Worm (Caenorhabditis elegans) whole organism, L3 larva: ENCODE data around the gene fbxa-208.
A peak's percentile ranks its signal among the peaks of the same experiment; 100 is the strongest.
"Not testable (repeated sequence)": the region's sequence is repeated elsewhere in the genome, so short reads cannot be mapped to it uniquely, and the experiment has no call there.

Source experiments
- ZK546.5 ChIP-seq: sonication (generic microtip); optimal IDR thresholded peaks from 2 replicates; lab custom pipeline; 2017; ENCODE audit warnings: missing biosample characterization, missing genetic modification characterization
- aly-2 ChIP-seq: fragments of 150-350 bp; optimal IDR thresholded peaks from 2 replicates; lab custom pipeline; 2014; ENCODE audit warnings: missing biosample characterization, missing genetic modification characterization
- ama-1 ChIP-seq: fragments of 150-350 bp; optimal IDR thresholded peaks from 2 replicates; lab custom pipeline; 2018
- ceh-28 ChIP-seq: fragments of 150-350 bp; optimal IDR thresholded peaks from 2 replicates; lab custom pipeline; 2014; ENCODE audit warnings: missing biosample characterization, missing genetic modification reagents, missing genetic modification characterization
- ceh-9 ChIP-seq: sonication (generic microtip); optimal IDR thresholded peaks from 2 replicates; lab custom pipeline; 2018; ENCODE audit warnings: missing biosample characterization, missing genetic modification characterization
- daf-12 ChIP-seq: fragments of 150-350 bp; optimal IDR thresholded peaks from 2 replicates; lab custom pipeline; 2014; ENCODE audit warnings: missing biosample characterization, missing genetic modification reagents, missing genetic modification characterization
- egl-5 ChIP-seq: fragments of 150-350 bp; optimal IDR thresholded peaks from 2 replicates; lab custom pipeline; 2017; ENCODE audit warnings: missing biosample characterization, missing genetic modification reagents, missing genetic modification characterization, inconsistent platforms
- elt-2 ChIP-seq: sonication (generic microtip); optimal IDR thresholded peaks from 2 replicates; lab custom pipeline; 2016; ENCODE audit warnings: missing genetic modification reagents, mild to moderate bottlenecking, missing genetic modification characterization, missing compliant biosample characterization
- elt-3 ChIP-seq, 3 experiments: fragments of 150-350 bp in 1 of 3; sonication (generic microtip) in 2 of 3; optimal IDR thresholded peaks; 2 replicates in 2 of 3; 4 replicates in 1 of 3; lab custom pipeline; 2014 to 2017; ENCODE audit warnings: missing biosample characterization in 3 of 3, missing genetic modification characterization in 3 of 3
- eor-1 ChIP-seq, 2 experiments: fragments of 150-350 bp; optimal IDR thresholded peaks; 2 replicates each; lab custom pipeline; 2014 to 2018; ENCODE audit warnings: missing biosample characterization in 2 of 2, missing genetic modification characterization in 2 of 2
- fkh-10 ChIP-seq: sonication (generic microtip); optimal IDR thresholded peaks from 2 replicates; lab custom pipeline; 2017; ENCODE audit warnings: missing biosample characterization, missing genetic modification reagents, missing genetic modification characterization
- fkh-2 ChIP-seq: fragments of 150-350 bp; optimal IDR thresholded peaks from 2 replicates; lab custom pipeline; 2014; ENCODE audit warnings: missing biosample characterization, missing genetic modification reagents, missing genetic modification characterization
- fos-1 ChIP-seq: fragments of 150-350 bp; optimal IDR thresholded peaks from 2 replicates; lab custom pipeline; 2014; ENCODE audit warnings: missing biosample characterization, missing genetic modification characterization
- hmg-11 ChIP-seq: sonication (generic microtip); optimal IDR thresholded peaks from 2 replicates; lab custom pipeline; 2016; ENCODE audit warnings: missing genetic modification characterization, missing compliant biosample characterization
- jun-1 ChIP-seq: fragments of 150-350 bp; optimal IDR thresholded peaks from 2 replicates; lab custom pipeline; 2014; ENCODE audit warnings: missing biosample characterization, missing genetic modification reagents, missing genetic modification characterization
- lin-15B ChIP-seq: fragments of 150-350 bp; optimal IDR thresholded peaks from 2 replicates; lab custom pipeline; 2014; ENCODE audit warnings: missing biosample characterization, missing genetic modification characterization
- lin-39 ChIP-seq: fragments of 150-350 bp; optimal IDR thresholded peaks from 2 replicates; lab custom pipeline; 2018; ENCODE audit warnings: missing biosample characterization, missing genetic modification reagents, missing genetic modification characterization
- nfya-1 ChIP-seq: sonication (generic microtip); optimal IDR thresholded peaks from 2 replicates; lab custom pipeline; 2017; ENCODE audit warnings: missing genetic modification characterization, mild to moderate bottlenecking, missing compliant biosample characterization, antibody characterized with exemption, moderate library complexity; ENCODE audit not compliant: insufficient read depth
- nhr-12 ChIP-seq: fragments of 150-350 bp; optimal IDR thresholded peaks from 2 replicates; lab custom pipeline; 2014; ENCODE audit warnings: missing biosample characterization, missing genetic modification characterization
- nhr-23 ChIP-seq: fragments of 150-350 bp; optimal IDR thresholded peaks from 2 replicates; lab custom pipeline; 2014; ENCODE audit warnings: missing biosample characterization, missing genetic modification reagents, missing genetic modification characterization
- nhr-237 ChIP-seq: fragments of 150-350 bp; optimal IDR thresholded peaks from 2 replicates; lab custom pipeline; 2014; ENCODE audit warnings: missing biosample characterization, missing genetic modification characterization
- nhr-25 ChIP-seq: sonication (generic microtip); optimal IDR thresholded peaks from 2 replicates; lab custom pipeline; 2017; ENCODE audit warnings: missing biosample characterization, missing genetic modification characterization
- nhr-28 ChIP-seq: fragments of 150-350 bp; optimal IDR thresholded peaks from 2 replicates; lab custom pipeline; 2014; ENCODE audit warnings: missing biosample characterization, missing genetic modification characterization
- nhr-43 ChIP-seq: sonication (generic microtip); optimal IDR thresholded peaks from 2 replicates; lab custom pipeline; 2016; ENCODE audit warnings: mild to moderate bottlenecking, missing genetic modification characterization, missing compliant biosample characterization; ENCODE audit not compliant: poor library complexity, severe bottlenecking
- nhr-77 ChIP-seq: fragments of 150-350 bp; optimal IDR thresholded peaks from 2 replicates; lab custom pipeline; 2014; ENCODE audit warnings: missing biosample characterization, missing genetic modification characterization
- pha-4 ChIP-seq: fragments of 150-350 bp; optimal IDR thresholded peaks from 2 replicates; lab custom pipeline; 2014; ENCODE audit warnings: missing biosample characterization, missing genetic modification reagents, missing genetic modification characterization
- pqm-1 ChIP-seq: fragments of 150-350 bp; optimal IDR thresholded peaks from 2 replicates; lab custom pipeline; 2017; ENCODE audit warnings: missing biosample characterization, missing genetic modification characterization, inconsistent platforms
- unc-39 ChIP-seq: sonication (generic microtip); optimal IDR thresholded peaks from 4 replicates; lab custom pipeline; 2017; ENCODE audit warnings: missing biosample characterization, missing genetic modification characterization
- unc-62 ChIP-seq: fragments of 150-350 bp; sonication (generic microtip); optimal IDR thresholded peaks from 4 replicates; lab custom pipeline; 2014; ENCODE audit warnings: missing biosample characterization, missing genetic modification reagents, missing genetic modification characterization
- zag-1 ChIP-seq: fragments of 150-350 bp; optimal IDR thresholded peaks from 2 replicates; lab custom pipeline; 2014; ENCODE audit warnings: missing biosample characterization, missing genetic modification characterization
- ztf-11 ChIP-seq: fragments of 150-350 bp; optimal IDR thresholded peaks from 2 replicates; lab custom pipeline; 2014; ENCODE audit warnings: missing biosample characterization, missing genetic modification characterization
- ztf-4 ChIP-seq: fragments of 150-350 bp; optimal IDR thresholded peaks from 2 replicates; lab custom pipeline; 2014; ENCODE audit warnings: missing biosample characterization, missing genetic modification characterization

fbxa-208 gene

ce11 chrIII:1256519-1256918, at the start of gene fbxa-208:
TSS of gene fbxa-208 (plus strand) at chrIII:1256819.
- TF ChIP-seq hmg-11; unc-39 (tag; lab: Kevin White, UChicago); unc-62 (GFP tag; lab: Kevin White, UChicago): not testable (repeated sequence)
- TF ChIP-seq, all 47 proteins: peak for 0; not testable (repeated sequence) for 47

- TF ChIP-seq nhr-23 (no peak), ceh-28 (tag; lab: Kevin White, UChicago) (peak; percentile 83)
- TF ChIP-seq, all 47 proteins: peak for 1
These were observed 49.6 kb upstream of the fbxa-208 start for ce11 chrIII:1207027-1207426.

ce11 chrIII:1207852-1208251, 48.8 kb upstream of the fbxa-208 start, which contains the start of gene orc-3:
TSS of gene orc-3 (plus strand) at chrIII:1208133.
- TF ChIP-seq daf-12 (no peak), egl-5 (tag; lab: Kevin White, UChicago) (peak; percentile 61), fkh-2 (tag; lab: Kevin White, UChicago) (no peak), ztf-11 (tag; lab: Kevin White, UChicago) (no peak), nhr-25 (tag; lab: Kevin White, UChicago) (peak; percentile 9), pha-4 (tag; lab: Kevin White, UChicago) (peak; percentile 32), hmg-11 (peak; percentile 24), lin-39 (tag; lab: Kevin White, UChicago) (no peak), nfya-1 (tag; lab: Kevin White, UChicago) (peak; percentile 6), nhr-12 (no peak), lin-15B (peak; percentile 67), fkh-10 (GFP tag; lab: Kevin White, UChicago) (no peak)

ce11 chrIII:1210638-1211037, 46.0 kb upstream of the fbxa-208 start:
- TF ChIP-seq daf-12: no peak
- no peak for TF ChIP-seq ZK546.5 (tag; lab: Kevin White, UChicago)
- TF ChIP-seq hmg-11: no peak
- no peak for TF ChIP-seq ztf-11 (tag; lab: Kevin White, UChicago)
- TF ChIP-seq ztf-4: no peak
- peak; percentile 62 for TF ChIP-seq ceh-28 (tag; lab: Kevin White, UChicago)
- no peak for TF ChIP-seq pha-4 (tag; lab: Kevin White, UChicago)
- no peak for TF ChIP-seq aly-2 (tag; lab: Kevin White, UChicago)

ce11 chrIII:1214121-1214673, 42.4 kb upstream of the fbxa-208 start:
- no peak for TF ChIP-seq ztf-11 (tag; lab: Kevin White, UChicago)
- TF ChIP-seq unc-62 (GFP tag; lab: Kevin White, UChicago): no peak
- no peak for TF ChIP-seq fkh-10 (GFP tag; lab: Kevin White, UChicago)
- TF ChIP-seq nhr-237 (tag; lab: Kevin White, UChicago): no peak
- no peak for TF ChIP-seq nhr-23
- TF ChIP-seq nhr-28 (tag; lab: Kevin White, UChicago): no peak
- TF ChIP-seq egl-5 (tag; lab: Kevin White, UChicago): no peak
- no peak for TF ChIP-seq fkh-2 (tag; lab: Kevin White, UChicago)
- no peak for TF ChIP-seq zag-1 (tag; lab: Kevin White, UChicago)
- TF ChIP-seq elt-3 (tag; optimal IDR thresholded peaks at IDR 0.05; lab: Kevin White, UChicago): no peak
- no peak for TF ChIP-seq ceh-9 (tag; lab: Kevin White, UChicago)
- TF ChIP-seq nhr-43 (tag; lab: Kevin White, UChicago): no peak
- no peak for TF ChIP-seq nhr-77 (tag; lab: Kevin White, UChicago)
- TF ChIP-seq eor-1 (tag; optimal IDR thresholded peaks at IDR 0.05; lab: Kevin White, UChicago): no peak
- no peak for TF ChIP-seq nfya-1 (tag; lab: Kevin White, UChicago)
- TF ChIP-seq fos-1: no peak
- no peak for TF ChIP-seq ama-1 (lab: Kevin White, UChicago)
- TF ChIP-seq unc-39 (tag; lab: Kevin White, UChicago): no peak

ce11 chrIII:1214680-1215079, 41.9 kb upstream of the fbxa-208 start, which contains the start of gene Y119D3B.21:
TSS of gene Y119D3B.21 (plus strand) at chrIII:1215000.
- TF ChIP-seq elt-2 (tag; lab: Kevin White, UChicago): peak; percentile 96
- no peak for TF ChIP-seq daf-12
- no peak for TF ChIP-seq ceh-9 (tag; lab: Kevin White, UChicago)
- peak; percentile 91 for TF ChIP-seq pqm-1
- peak; percentile 62 for TF ChIP-seq ama-1 (lab: Kevin White, UChicago)
- peak; percentile 63 for TF ChIP-seq jun-1 (tag; lab: Kevin White, UChicago)
